Fruit fly (Drosophila melanogaster) whole organism, embryonic: ENCODE measurements around the gene mTor.

ENCODE experiments used
- BEAF-32 ChIP-seq: fragments of 200-800 bp; sonication (Bioruptor generic); optimal IDR thresholded peaks from 3 replicates; lab custom pipeline; 2017; ENCODE audit warnings: missing biosample characterization, missing genetic modification characterization, mild to moderate bottlenecking, moderate library complexity, missing genetic modification reagents
- Bgb ChIP-seq: fragments of 200-800 bp; sonication (Bioruptor generic); IDR thresholded peaks from 2 replicates; pipeline ENCODE4 v1.3.6; 2022; ENCODE audit warnings: missing biosample characterization, missing genetic modification characterization; ENCODE audit not compliant: partially characterized antibody
- CG10979 ChIP-seq: fragments of 200-800 bp; sonication (Bioruptor generic); optimal IDR thresholded peaks from 2 replicates; lab custom pipeline; 2018; ENCODE audit warnings: missing biosample characterization, mild to moderate bottlenecking, missing genetic modification characterization, moderate library complexity
- CG11456 ChIP-seq: fragments of 200-800 bp; sonication (Bioruptor generic); IDR thresholded peaks from 3 replicates; pipeline ENCODE4 v1.3.6; 2022; ENCODE audit warnings: missing biosample characterization, missing genetic modification characterization
- CG13296 ChIP-seq: fragments of 200-800 bp; sonication (Bioruptor generic); optimal IDR thresholded peaks from 3 replicates; lab custom pipeline; 2018; ENCODE audit warnings: missing biosample characterization, mild to moderate bottlenecking, missing genetic modification characterization
- CG14014 ChIP-seq: fragments of 200-800 bp; sonication (Bioruptor generic); IDR thresholded peaks from 2 replicates; pipeline ENCODE4 v1.3.6; 2022; ENCODE audit warnings: missing biosample characterization, missing genetic modification characterization
- CG15269 ChIP-seq: fragments of 200-800 bp; sonication (Bioruptor generic); optimal IDR thresholded peaks from 2 replicates; lab custom pipeline; 2018; ENCODE audit warnings: missing biosample characterization, mild to moderate bottlenecking, missing genetic modification characterization, moderate library complexity
- CG1647 ChIP-seq: fragments of 200-800 bp; sonication (Bioruptor generic); optimal IDR thresholded peaks from 3 replicates; lab custom pipeline; 2016; ENCODE audit warnings: missing biosample characterization, missing genetic modification characterization
- CG17802 ChIP-seq: fragments of 200-800 bp; sonication (Bioruptor generic); optimal IDR thresholded peaks from 2 replicates; lab custom pipeline; 2018; ENCODE audit warnings: missing biosample characterization, mild to moderate bottlenecking, missing genetic modification characterization, moderate library complexity
- CG18476 ChIP-seq: fragments of 200-800 bp; sonication (Bioruptor generic); optimal IDR thresholded peaks from 2 replicates; lab custom pipeline; 2016; ENCODE audit warnings: missing biosample characterization, mild to moderate bottlenecking, missing genetic modification characterization
- CG3281 ChIP-seq: fragments of 200-800 bp; sonication (Bioruptor generic); optimal IDR thresholded peaks from 3 replicates; lab custom pipeline; 2017; ENCODE audit warnings: missing biosample characterization, mild to moderate bottlenecking, missing genetic modification characterization
- CG42726 ChIP-seq: fragments of 200-800 bp; sonication (Bioruptor generic); IDR thresholded peaks from 2 replicates; pipeline ENCODE4 v1.3.6; 2022; ENCODE audit warnings: missing biosample characterization, missing genetic modification characterization; ENCODE audit not compliant: partially characterized antibody
- CG4360 ChIP-seq: fragments of 200-800 bp; sonication (Bioruptor generic); IDR thresholded peaks from 2 replicates; pipeline ENCODE4 v1.3.6; 2022; ENCODE audit warnings: missing biosample characterization, missing genetic modification characterization
- CG43689 ChIP-seq: fragments of 200-800 bp; sonication (Bioruptor generic); IDR thresholded peaks from 2 replicates; pipeline ENCODE4 v1.3.6; 2022; ENCODE audit warnings: missing biosample characterization, missing genetic modification characterization
- CG7357 ChIP-seq: fragments of 200-800 bp; sonication (Bioruptor generic); IDR thresholded peaks from 3 replicates; pipeline ENCODE4 v1.3.6; 2022; ENCODE audit warnings: missing biosample characterization, missing genetic modification characterization
- CG9932 ChIP-seq: fragments of 200-800 bp; sonication (Bioruptor generic); IDR thresholded peaks from 2 replicates; pipeline ENCODE4 v1.3.6; 2022; ENCODE audit warnings: missing biosample characterization, missing genetic modification characterization
- CHES-1-like ChIP-seq: fragments of 200-800 bp; sonication (Bioruptor generic); optimal IDR thresholded peaks from 2 replicates; lab custom pipeline; 2016; ENCODE audit warnings: missing biosample characterization, missing genetic modification characterization
- D19A ChIP-seq: fragments of 200-800 bp; optimal IDR thresholded peaks from 3 replicates; lab custom pipeline; 2019; ENCODE audit warnings: missing biosample characterization, mild to moderate bottlenecking, missing genetic modification characterization, moderate library complexity
- Dfd ChIP-seq, 2 experiments: fragments of >200 bp; optimal IDR thresholded peaks; 2 replicates each; lab custom pipeline; 2017; ENCODE audit warnings: missing biosample characterization in 2 of 2, missing genetic modification characterization in 2 of 2
- H2.0 ChIP-seq: fragments of 200-800 bp; sonication (Bioruptor generic); IDR thresholded peaks from 2 replicates; pipeline ENCODE4 v1.3.6; 2022; ENCODE audit warnings: missing biosample characterization, missing genetic modification characterization
- Hr78 ChIP-seq, 2 experiments: fragments of 200-800 bp in 1 of 2; fragments of >200 bp in 1 of 2; sonication (Bioruptor generic) in 1 of 2; optimal IDR thresholded peaks; 2 replicates each; lab custom pipeline; 2017 to 2019; ENCODE audit warnings: missing biosample characterization in 2 of 2, missing genetic modification characterization in 2 of 2, mild to moderate bottlenecking in 1 of 2, moderate library complexity in 1 of 2
- Jarid2 ChIP-seq: fragments of 200-800 bp; sonication (Bioruptor generic); optimal IDR thresholded peaks from 3 replicates; lab custom pipeline; 2017; ENCODE audit warnings: mild to moderate bottlenecking, missing biosample characterization, missing genetic modification reagents, missing genetic modification characterization
- Mad ChIP-seq: fragments of 200-800 bp; sonication (Bioruptor generic); optimal IDR thresholded peaks from 2 replicates; lab custom pipeline; 2016; ENCODE audit warnings: missing biosample characterization, missing genetic modification characterization
- Meics ChIP-seq: fragments of 200-800 bp; sonication (Bioruptor generic); optimal IDR thresholded peaks from 2 replicates; lab custom pipeline; 2017; ENCODE audit warnings: missing biosample characterization, mild to moderate bottlenecking, missing genetic modification characterization
- Opbp ChIP-seq: fragments of 200-800 bp; sonication (Bioruptor generic); IDR thresholded peaks from 3 replicates; pipeline ENCODE4 v1.3.6; 2022; ENCODE audit warnings: missing biosample characterization, missing genetic modification characterization; ENCODE audit not compliant: partially characterized antibody
- PHDP ChIP-seq: fragments of 200-800 bp; sonication (Bioruptor generic); optimal IDR thresholded peaks from 3 replicates; lab custom pipeline; 2018; ENCODE audit warnings: missing biosample characterization, mild to moderate bottlenecking, missing genetic modification characterization, moderate library complexity
- Pdp1 ChIP-seq, 2 experiments: fragments of 200-800 bp; sonication (Bioruptor generic); optimal IDR thresholded peaks; 3 replicates each; lab custom pipeline; 2016; ENCODE audit warnings: missing biosample characterization in 2 of 2, missing genetic modification characterization in 2 of 2, mild to moderate bottlenecking in 1 of 2, moderate library complexity in 1 of 2
- ab ChIP-seq: fragments of 200-800 bp; sonication (Bioruptor generic); optimal IDR thresholded peaks from 2 replicates; lab custom pipeline; 2016; ENCODE audit warnings: missing biosample characterization, missing genetic modification characterization
- amos ChIP-seq: fragments of 200-800 bp; sonication (Bioruptor generic); IDR thresholded peaks from 2 replicates; pipeline ENCODE4 v1.3.6; 2022; ENCODE audit warnings: missing biosample characterization, missing genetic modification characterization; ENCODE audit not compliant: partially characterized antibody
- ara ChIP-seq: fragments of 200-800 bp; sonication (Bioruptor generic); IDR thresholded peaks from 2 replicates; pipeline ENCODE4 v1.3.6; 2022; ENCODE audit warnings: missing biosample characterization, missing genetic modification characterization
- cas ChIP-seq: fragments of 200-800 bp; sonication (Bioruptor generic); IDR thresholded peaks from 2 replicates; pipeline ENCODE4 v1.3.6; 2022; ENCODE audit warnings: missing biosample characterization, missing genetic modification characterization
- cwo ChIP-seq: fragments of 200-800 bp; sonication (Bioruptor generic); optimal IDR thresholded peaks from 3 replicates; lab custom pipeline; 2017; ENCODE audit warnings: missing biosample characterization, missing genetic modification characterization, mild to moderate bottlenecking, moderate library complexity, missing genetic modification reagents
- dysf ChIP-seq: fragments of 200-800 bp; sonication (Bioruptor generic); IDR thresholded peaks from 3 replicates; pipeline ENCODE4 v1.3.6; 2022; ENCODE audit warnings: missing biosample characterization, missing genetic modification characterization
- emc ChIP-seq: fragments of 200-800 bp; sonication (Bioruptor generic); optimal IDR thresholded peaks from 2 replicates; lab custom pipeline; 2016; ENCODE audit warnings: missing biosample characterization, missing genetic modification characterization
- esg ChIP-seq: fragments of 200-800 bp; sonication (Bioruptor generic); conservative IDR thresholded peaks from 2 replicates; pipeline ENCODE4 v1.3.6; 2022; ENCODE audit warnings: missing biosample characterization, missing genetic modification characterization
- ftz-f1 ChIP-seq: fragments of 200-800 bp; sonication (Bioruptor generic); optimal IDR thresholded peaks from 2 replicates; lab custom pipeline; 2016; ENCODE audit warnings: missing biosample characterization, missing genetic modification characterization
- gsb ChIP-seq: fragments of 200-800 bp; sonication (Bioruptor generic); IDR thresholded peaks from 2 replicates; pipeline ENCODE4 v1.3.6; 2022; ENCODE audit warnings: missing biosample characterization, missing genetic modification characterization
- hb ChIP-seq: fragments of 200-800 bp; sonication (Bioruptor generic); IDR thresholded peaks from 3 replicates; pipeline ENCODE4 v1.3.6; 2022; ENCODE audit warnings: missing biosample characterization, missing genetic modification characterization; ENCODE audit not compliant: partially characterized antibody
- insv ChIP-seq, 2 experiments: fragments of 200-800 bp; sonication (Bioruptor generic); optimal IDR thresholded peaks; 3 replicates each; lab custom pipeline; 2016 to 2018; ENCODE audit warnings: missing biosample characterization in 2 of 2, missing genetic modification characterization in 2 of 2
- ken ChIP-seq: fragments of 200-800 bp; sonication (Bioruptor generic); IDR thresholded peaks from 3 replicates; pipeline ENCODE4 v1.3.6; 2022; ENCODE audit warnings: missing biosample characterization, missing genetic modification characterization
- nau ChIP-seq: fragments of 200-800 bp; sonication (Bioruptor generic); optimal IDR thresholded peaks from 3 replicates; lab custom pipeline; 2017; ENCODE audit warnings: missing biosample characterization, mild to moderate bottlenecking, missing genetic modification characterization, missing genetic modification reagents
- pho ChIP-seq: fragments of 200-800 bp; sonication (Bioruptor generic); optimal IDR thresholded peaks from 2 replicates; lab custom pipeline; 2016; ENCODE audit warnings: missing biosample characterization, missing genetic modification characterization
- schlank ChIP-seq: fragments of 200-800 bp; sonication (Bioruptor generic); optimal IDR thresholded peaks from 2 replicates; lab custom pipeline; 2018; ENCODE audit warnings: missing biosample characterization, mild to moderate bottlenecking, missing genetic modification characterization
- sd ChIP-seq: fragments of 200-800 bp; sonication (Bioruptor generic); optimal IDR thresholded peaks from 3 replicates; lab custom pipeline; 2018; ENCODE audit warnings: missing biosample characterization, mild to moderate bottlenecking, missing genetic modification characterization, moderate library complexity
- ssp ChIP-seq: fragments of 200-800 bp; sonication (Bioruptor generic); IDR thresholded peaks from 2 replicates; pipeline ENCODE4 v1.3.6; 2022; ENCODE audit warnings: missing biosample characterization, missing genetic modification characterization
- stc ChIP-seq: fragments of 200-800 bp; sonication (Bioruptor generic); IDR thresholded peaks from 2 replicates; pipeline ENCODE4 v1.3.6; 2022; ENCODE audit warnings: missing biosample characterization, missing genetic modification characterization
- trem ChIP-seq: fragments of 200-800 bp; optimal IDR thresholded peaks from 3 replicates; lab custom pipeline; 2019; ENCODE audit warnings: missing biosample characterization, mild to moderate bottlenecking, missing genetic modification characterization, moderate library complexity
- vvl ChIP-seq: fragments of 200-800 bp; sonication (Bioruptor generic); IDR thresholded peaks from 2 replicates; pipeline ENCODE4 v1.3.6; 2022; ENCODE audit warnings: missing biosample characterization, missing genetic modification characterization
- z ChIP-seq: fragments of 200-800 bp; sonication (Bioruptor generic); IDR thresholded peaks from 3 replicates; pipeline ENCODE4 v1.3.6; 2022; ENCODE audit warnings: missing biosample characterization, missing genetic modification characterization
- zfh2 ChIP-seq: fragments of 200-800 bp; sonication (Bioruptor generic); optimal IDR thresholded peaks from 2 replicates; lab custom pipeline; 2016; ENCODE audit warnings: missing biosample characterization, missing genetic modification characterization

The mTor gene

DNA sequence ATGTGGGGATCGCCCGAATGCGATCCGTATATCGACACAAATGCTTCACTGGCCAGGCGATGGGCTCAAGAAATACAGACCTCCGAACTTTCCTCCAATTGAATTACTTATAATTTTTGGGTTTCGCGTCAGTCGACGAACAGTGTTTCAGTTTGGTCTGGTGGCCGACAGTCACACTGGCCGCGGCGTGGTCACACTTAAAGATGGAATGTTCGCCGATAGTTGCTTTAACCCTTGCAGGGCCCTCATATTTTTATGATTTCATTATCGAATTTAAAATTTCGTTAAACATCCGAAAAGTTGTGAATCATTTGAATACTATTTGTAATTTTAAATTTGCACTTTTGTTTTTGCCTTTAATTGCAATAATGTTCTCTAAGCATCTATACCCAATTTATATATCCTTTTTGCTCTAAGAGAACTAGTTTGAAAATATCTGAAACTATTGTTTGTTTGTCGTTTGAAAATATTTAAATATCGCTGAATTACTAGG, 14.8 kb downstream of the mTor start, which contains the start of gene Ube4B (continued):
- TF ChIP-seq esg (GFP tag; lab: Robert Waterston, UW) (peak; percentile 26; the same call in 1 of the 2 replicates), cas (GFP tag; lab: Robert Waterston, UW) (0 out of 2 replicates have a peak, but pooled peaks have one; percentile 43), CG1647 (GFP tag; lab: Kevin White, UChicago) (peak; percentile 52), CG9932 (GFP tag; lab: Robert Waterston, UW) (peak; percentile 97), sd (tag; lab: Kevin White, UChicago) (no peak), ssp (peak; percentile 41; the same call in 1 of the 2 replicates), CHES-1-like (peak; percentile 92), gsb (GFP tag; lab: Robert Waterston, UW) (no peak), dysf (GFP tag; lab: Robert Waterston, UW) (peak; percentile 67; the same call in 2 of the 3 replicates), nau (no peak), stc (GFP tag; lab: Robert Waterston, UW) (0 out of 2 replicates have a peak, but pooled peaks have one; percentile 55), pho (GFP tag; lab: Kevin White, UChicago) (peak; percentile 81), Jarid2 (GFP tag; lab: Kevin White, UChicago) (no peak), BEAF-32 (GFP tag; lab: Kevin White, UChicago) (peak; percentile 95), CG42726 (GFP tag; lab: Robert Waterston, UW) (peak; percentile 92), CG3281 (GFP tag; lab: Kevin White, UChicago) (no peak), CG13296 (GFP tag; lab: Kevin White, UChicago) (no peak), CG18476 (GFP tag; lab: Kevin White, UChicago) (no peak), amos (GFP tag; lab: Robert Waterston, UW) (peak; percentile 90), emc (GFP tag; lab: Kevin White, UChicago) (peak; percentile 24), CG11456 (GFP tag; lab: Robert Waterston, UW) (peak; percentile 82; the same call in 2 of the 3 replicates), ab (GFP tag; lab: Kevin White, UChicago) (no peak), CG17802 (tag; lab: Kevin White, UChicago) (no peak), ken (GFP tag; lab: Robert Waterston, UW) (peak; percentile 77), Pdp1 (GFP tag; optimal IDR thresholded peaks at IDR 0.05; lab: Kevin White, UChicago) (peak; percentile 62 to 72), insv (GFP tag; optimal IDR thresholded peaks at IDR 0.05; lab: Kevin White, UChicago) (no peak), Hr78 (GFP tag; optimal IDR thresholded peaks at IDR 0.05; lab: Kevin White, UChicago) (no peak), D19A (tag; lab: Kevin White, UChicago) (no peak), H2.0 (peak; percentile 35; the same call in 1 of the 2 replicates), CG4360 (no peak), Opbp (GFP tag; lab: Robert Waterston, UW) (peak; percentile 85), CG10979 (tag; lab: Kevin White, UChicago) (peak; percentile 46), z (GFP tag; lab: Robert Waterston, UW) (no peak), Dfd (GFP tag; optimal IDR thresholded peaks at IDR 0.05; lab: Kevin White, UChicago) (no peak), zfh2 (GFP tag; lab: Kevin White, UChicago) (peak; percentile 71), CG7357 (GFP tag; lab: Robert Waterston, UW) (no peak), cwo (GFP tag; lab: Kevin White, UChicago) (no peak), Mad (peak; percentile 63), CG14014 (GFP tag; lab: Robert Waterston, UW) (peak; percentile 66), Bgb (peak; percentile 88), PHDP (no peak), CG15269 (no peak), schlank (peak; percentile 14), ara (GFP tag; lab: Robert Waterston, UW) (peak; percentile 62), hb (peak; percentile 82), CG43689 (GFP tag; lab: Robert Waterston, UW) (no peak), trem (tag; lab: Kevin White, UChicago) (peak; percentile 62), Meics (GFP tag; lab: Kevin White, UChicago) (no peak), ftz-f1 (peak; percentile 65), vvl (peak; percentile 88)
